Worm (Caenorhabditis elegans) whole organism, L4/young adult: Measurements from ENCODE around the gene gcy-25.

Experiments used
- W03F9.2 ChIP-seq: fragments of 150-350 bp; optimal IDR thresholded peaks from 2 replicates; lab custom pipeline; 2014; ENCODE audit warnings: missing biosample characterization, missing genetic modification characterization
- him-1 ChIP-seq: sonication (generic microtip); optimal IDR thresholded peaks from 2 replicates; lab custom pipeline; 2016; ENCODE audit warnings: missing genotype, missing genetic modification reagents, missing genetic modification characterization, missing compliant biosample characterization

DNA sequence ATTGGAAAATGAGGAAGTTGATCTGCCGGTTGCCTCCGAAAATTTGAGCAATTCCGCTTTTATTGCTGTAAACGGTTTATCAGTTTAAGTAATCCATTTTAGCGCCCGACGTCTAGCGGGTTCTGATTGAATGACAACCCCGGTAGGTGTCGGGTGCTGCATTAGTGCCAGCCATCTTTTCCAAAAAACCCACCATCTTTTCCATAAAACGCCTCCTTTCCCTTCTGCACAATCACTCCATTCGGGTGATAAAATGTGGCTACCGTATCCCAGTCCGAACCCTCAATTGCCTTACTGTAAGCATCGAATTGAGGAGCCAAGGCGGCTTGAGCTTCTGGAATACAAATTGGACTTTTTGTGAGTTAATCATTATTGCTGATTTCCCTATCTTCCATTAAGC lies 27.4 kb downstream of the gcy-25 start:
- TF ChIP-seq him-1 (tag; lab: Kevin White, UChicago) (no peak), W03F9.2 (tag; lab: Kevin White, UChicago) (no peak)
